Fruit fly (Drosophila melanogaster) whole organism, adult: Measurements from ENCODE around the gene Lasp.

Experiments used
- CG11617 ChIP-seq: fragments of 200-800 bp; sonication (Bioruptor generic); optimal IDR thresholded peaks from 2 replicates; lab custom pipeline; 2017; ENCODE audit warnings: mild to moderate bottlenecking, missing biosample characterization, missing genetic modification reagents, missing genetic modification characterization
- CG12768 ChIP-seq: fragments of 200-800 bp; sonication (Bioruptor generic); optimal IDR thresholded peaks from 2 replicates; lab custom pipeline; 2017; ENCODE audit warnings: missing biosample characterization, missing genetic modification characterization, mild to moderate bottlenecking, moderate library complexity, missing genetic modification reagents
- CG14711 ChIP-seq: fragments of 200-800 bp; sonication (Bioruptor generic); optimal IDR thresholded peaks from 2 replicates; lab custom pipeline; 2018; ENCODE audit warnings: missing biosample characterization, mild to moderate bottlenecking, missing genetic modification characterization, moderate library complexity
- CG1620 ChIP-seq: fragments of 200-800 bp; sonication (Bioruptor generic); optimal IDR thresholded peaks from 2 replicates; lab custom pipeline; 2016; ENCODE audit warnings: missing biosample characterization, missing genetic modification characterization
- CG33017 ChIP-seq: fragments of 200-800 bp; sonication (Bioruptor generic); optimal IDR thresholded peaks from 2 replicates; lab custom pipeline; 2018; ENCODE audit warnings: missing biosample characterization, mild to moderate bottlenecking, missing genetic modification characterization, moderate library complexity
- CG5204 ChIP-seq: fragments of 200-800 bp; sonication (Bioruptor generic); optimal IDR thresholded peaks from 2 replicates; lab custom pipeline; 2016; ENCODE audit warnings: missing biosample characterization, missing genetic modification characterization
- CG7045 ChIP-seq: fragments of 200-800 bp; sonication (Bioruptor generic); optimal IDR thresholded peaks from 2 replicates; lab custom pipeline; 2017; ENCODE audit warnings: missing biosample characterization, mild to moderate bottlenecking, missing genetic modification characterization
- CG7101 ChIP-seq: fragments of 200-800 bp; sonication (Bioruptor generic); optimal IDR thresholded peaks from 2 replicates; lab custom pipeline; 2018; ENCODE audit warnings: missing biosample characterization, mild to moderate bottlenecking, missing genetic modification characterization, moderate library complexity
- Clk ChIP-seq: fragments of 200-800 bp; sonication (Bioruptor generic); optimal IDR thresholded peaks from 2 replicates; lab custom pipeline; 2017; ENCODE audit warnings: missing biosample characterization, missing genetic modification characterization
- Crg-1 ChIP-seq: fragments of 200-800 bp; sonication (Bioruptor generic); optimal IDR thresholded peaks from 2 replicates; lab custom pipeline; 2016; ENCODE audit warnings: missing biosample characterization, missing genetic modification characterization
- Hr96 ChIP-seq: fragments of 200-800 bp; sonication (Bioruptor generic); optimal IDR thresholded peaks from 2 replicates; lab custom pipeline; 2016; ENCODE audit warnings: missing biosample characterization, missing genetic modification characterization
- Mnt ChIP-seq: fragments of 200-800 bp; sonication (Bioruptor generic); optimal IDR thresholded peaks from 2 replicates; lab custom pipeline; 2016; ENCODE audit warnings: missing biosample characterization, mild to moderate bottlenecking, missing genetic modification characterization
- bab1 ChIP-seq: fragments of 200-800 bp; sonication (Bioruptor generic); optimal IDR thresholded peaks from 3 replicates; lab custom pipeline; 2019; ENCODE audit warnings: missing biosample characterization, mild to moderate bottlenecking, missing genetic modification characterization, moderate library complexity
- cic ChIP-seq: fragments of 200-800 bp; sonication (Bioruptor generic); optimal IDR thresholded peaks from 2 replicates; lab custom pipeline; 2017; ENCODE audit warnings: missing biosample characterization, mild to moderate bottlenecking, missing genetic modification characterization, moderate library complexity
- cnc ChIP-seq, 2 experiments: fragments of >200 bp; optimal IDR thresholded peaks; 2 replicates each; lab custom pipeline; 2017
- kay ChIP-seq: fragments of 200-800 bp; sonication (Bioruptor generic); peaks from one replicate; lab custom pipeline; 2016; ENCODE audit warnings: missing biosample characterization, missing genetic modification characterization, borderline replicate concordance
- ovo ChIP-seq: fragments of 200-800 bp; sonication (Bioruptor generic); optimal IDR thresholded peaks from 2 replicates; lab custom pipeline; 2016; ENCODE audit warnings: missing biosample characterization, missing genetic modification characterization
- pad ChIP-seq: fragments of 200-800 bp; sonication (Bioruptor generic); optimal IDR thresholded peaks from 3 replicates; lab custom pipeline; 2017; ENCODE audit warnings: missing biosample characterization, missing genetic modification characterization, mild to moderate bottlenecking, moderate library complexity, missing genetic modification reagents
- tj ChIP-seq: fragments of 200-800 bp; sonication (Bioruptor generic); optimal IDR thresholded peaks from 3 replicates; lab custom pipeline; 2017; ENCODE audit warnings: missing biosample characterization, mild to moderate bottlenecking, missing genetic modification characterization, moderate library complexity
- toe ChIP-seq: fragments of 200-800 bp; sonication (Bioruptor generic); optimal IDR thresholded peaks from 2 replicates; lab custom pipeline; 2016; ENCODE audit warnings: missing biosample characterization, missing genetic modification characterization

Gene Lasp

dm6 chr3L:16752402-16753096 is 41.1 kb upstream of the Lasp start:
- TF ChIP-seq CG33017 (tag; lab: Kevin White, UChicago): no peak
- TF ChIP-seq Crg-1 (GFP tag; lab: Kevin White, UChicago): no peak
- TF ChIP-seq CG12768 (GFP tag; lab: Kevin White, UChicago): no peak
- TF ChIP-seq CG5204 (GFP tag; lab: Kevin White, UChicago): no peak
- TF ChIP-seq CG14711 (tag; lab: Kevin White, UChicago): no peak
- no peak for TF ChIP-seq CG1620 (GFP tag; lab: Kevin White, UChicago)
- no peak for TF ChIP-seq cic (GFP tag; lab: Kevin White, UChicago)
- no peak for TF ChIP-seq CG11617 (GFP tag; lab: Kevin White, UChicago)
- no peak for TF ChIP-seq tj (GFP tag; lab: Kevin White, UChicago)
- TF ChIP-seq Hr96 (GFP tag; lab: Kevin White, UChicago): no peak
- TF ChIP-seq CG7045 (GFP tag; lab: Kevin White, UChicago): no peak
- no peak for TF ChIP-seq ovo (GFP tag; lab: Kevin White, UChicago)
- no peak for TF ChIP-seq CG7101 (tag; lab: Kevin White, UChicago)
- no peak for TF ChIP-seq Clk (GFP tag; lab: Kevin White, UChicago)
- no peak for TF ChIP-seq kay
- TF ChIP-seq bab1 (GFP tag; lab: Kevin White, UChicago): no peak
- no peak for TF ChIP-seq toe (GFP tag; lab: Kevin White, UChicago)
- TF ChIP-seq cnc (optimal IDR thresholded peaks at IDR 0.05; lab: Kevin White, UChicago): no peak

DNA sequence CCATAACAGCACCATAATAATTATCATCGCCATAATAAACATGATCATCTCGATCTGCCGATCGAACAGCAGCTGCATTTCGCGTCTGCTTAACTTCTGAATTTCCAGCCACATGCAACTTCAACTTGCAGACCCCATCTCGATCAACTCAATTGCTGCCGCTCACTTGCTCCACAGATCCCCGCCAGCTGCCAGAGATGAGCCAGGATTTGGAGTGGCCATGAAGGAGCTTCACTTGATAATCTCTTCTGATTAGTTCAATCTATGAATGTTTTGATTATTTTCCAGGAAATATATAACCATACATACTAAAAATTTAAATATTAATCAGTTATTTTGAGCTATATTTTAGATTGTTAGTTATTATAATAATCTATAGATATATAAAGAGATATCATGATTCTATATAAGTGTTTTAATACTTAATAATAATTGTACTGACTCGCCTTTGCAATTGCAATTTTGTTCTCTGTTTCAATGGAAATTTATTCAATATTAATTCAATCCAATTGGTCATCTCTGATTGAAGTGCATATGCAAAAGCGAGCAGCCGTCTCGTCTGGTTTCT is 40.1 kb upstream of the Lasp start:
- TF ChIP-seq CG5204 (GFP tag; lab: Kevin White, UChicago): no peak
- no peak for TF ChIP-seq CG1620 (GFP tag; lab: Kevin White, UChicago)
- TF ChIP-seq pad: no peak
- no peak for TF ChIP-seq CG12768 (GFP tag; lab: Kevin White, UChicago)

DNA sequence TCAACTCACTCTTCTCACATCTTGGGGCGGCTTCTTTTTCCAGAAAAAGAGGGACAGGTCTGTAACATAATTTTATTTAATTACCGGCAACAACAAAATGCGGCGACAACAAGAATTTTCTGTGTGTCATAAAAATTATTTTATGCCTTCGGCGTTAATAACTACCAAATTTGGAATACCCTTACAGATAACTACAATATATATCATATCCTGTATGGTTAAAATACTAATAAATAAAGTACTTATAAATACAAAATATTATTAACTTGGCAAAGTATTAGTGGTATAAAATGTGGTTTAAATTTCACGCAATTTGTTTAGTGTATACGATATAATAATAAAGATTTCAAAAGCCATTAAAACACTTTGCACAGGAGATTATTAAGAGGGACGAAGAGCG is 39.3 kb upstream of the Lasp start:
- peak; percentile 53 for TF ChIP-seq tj (GFP tag; lab: Kevin White, UChicago)
- TF ChIP-seq CG1620 (GFP tag; lab: Kevin White, UChicago): no peak

dm6 chr3L:16749726-16750125 is 38.2 kb upstream of the Lasp start:
- no peak for TF ChIP-seq pad

- TF ChIP-seq kay: no peak
- no peak for TF ChIP-seq Mnt (GFP tag; lab: Kevin White, UChicago)
- no peak for TF ChIP-seq CG5204 (GFP tag; lab: Kevin White, UChicago)
- TF ChIP-seq Crg-1 (GFP tag; lab: Kevin White, UChicago): no peak
- TF ChIP-seq cnc (optimal IDR thresholded peaks at IDR 0.05; lab: Kevin White, UChicago): no peak
- no peak for TF ChIP-seq Clk (GFP tag; lab: Kevin White, UChicago)
- no peak for TF ChIP-seq cic (GFP tag; lab: Kevin White, UChicago)
- TF ChIP-seq CG33017 (tag; lab: Kevin White, UChicago): no peak
Measured at dm6 chr3L:16748343-16748742, 36.9 kb upstream of the Lasp start.

dm6 chr3L:16746586-16747383 is 35.3 kb upstream of the Lasp start:
- TF ChIP-seq Crg-1 (GFP tag; lab: Kevin White, UChicago): no peak
- no peak for TF ChIP-seq CG11617 (GFP tag; lab: Kevin White, UChicago)
- TF ChIP-seq ovo (GFP tag; lab: Kevin White, UChicago): no peak
- TF ChIP-seq bab1 (GFP tag; lab: Kevin White, UChicago): no peak
- TF ChIP-seq toe (GFP tag; lab: Kevin White, UChicago): no peak
- no peak for TF ChIP-seq CG7101 (tag; lab: Kevin White, UChicago)
- TF ChIP-seq CG33017 (tag; lab: Kevin White, UChicago): no peak
- TF ChIP-seq cic (GFP tag; lab: Kevin White, UChicago): no peak
- no peak for TF ChIP-seq CG5204 (GFP tag; lab: Kevin White, UChicago)
- no peak for TF ChIP-seq CG14711 (tag; lab: Kevin White, UChicago)
- TF ChIP-seq kay: no peak
- no peak for TF ChIP-seq cnc (optimal IDR thresholded peaks at IDR 0.05; lab: Kevin White, UChicago)
- no peak for TF ChIP-seq tj (GFP tag; lab: Kevin White, UChicago)
- TF ChIP-seq CG1620 (GFP tag; lab: Kevin White, UChicago): no peak
- no peak for TF ChIP-seq Mnt (GFP tag; lab: Kevin White, UChicago)
